Fruit fly (Drosophila melanogaster) whole organism, adult: ENCODE results near the gene CG13607.

Experiments
- CG11617 ChIP-seq: fragments of 200-800 bp; sonication (Bioruptor generic); optimal IDR thresholded peaks from 2 replicates; lab custom pipeline; 2017; ENCODE audit warnings: mild to moderate bottlenecking, missing biosample characterization, missing genetic modification reagents, missing genetic modification characterization
- CG12768 ChIP-seq: fragments of 200-800 bp; sonication (Bioruptor generic); optimal IDR thresholded peaks from 2 replicates; lab custom pipeline; 2017; ENCODE audit warnings: missing biosample characterization, missing genetic modification characterization, mild to moderate bottlenecking, moderate library complexity, missing genetic modification reagents
- CG14711 ChIP-seq: fragments of 200-800 bp; sonication (Bioruptor generic); optimal IDR thresholded peaks from 2 replicates; lab custom pipeline; 2018; ENCODE audit warnings: missing biosample characterization, mild to moderate bottlenecking, missing genetic modification characterization, moderate library complexity
- CG1620 ChIP-seq: fragments of 200-800 bp; sonication (Bioruptor generic); optimal IDR thresholded peaks from 2 replicates; lab custom pipeline; 2016; ENCODE audit warnings: missing biosample characterization, missing genetic modification characterization
- CG33017 ChIP-seq: fragments of 200-800 bp; sonication (Bioruptor generic); optimal IDR thresholded peaks from 2 replicates; lab custom pipeline; 2018; ENCODE audit warnings: missing biosample characterization, mild to moderate bottlenecking, missing genetic modification characterization, moderate library complexity
- CG5204 ChIP-seq: fragments of 200-800 bp; sonication (Bioruptor generic); optimal IDR thresholded peaks from 2 replicates; lab custom pipeline; 2016; ENCODE audit warnings: missing biosample characterization, missing genetic modification characterization
- CG7045 ChIP-seq: fragments of 200-800 bp; sonication (Bioruptor generic); optimal IDR thresholded peaks from 2 replicates; lab custom pipeline; 2017; ENCODE audit warnings: missing biosample characterization, mild to moderate bottlenecking, missing genetic modification characterization
- CG7101 ChIP-seq: fragments of 200-800 bp; sonication (Bioruptor generic); optimal IDR thresholded peaks from 2 replicates; lab custom pipeline; 2018; ENCODE audit warnings: missing biosample characterization, mild to moderate bottlenecking, missing genetic modification characterization, moderate library complexity
- Crg-1 ChIP-seq: fragments of 200-800 bp; sonication (Bioruptor generic); optimal IDR thresholded peaks from 2 replicates; lab custom pipeline; 2016; ENCODE audit warnings: missing biosample characterization, missing genetic modification characterization
- Hr96 ChIP-seq: fragments of 200-800 bp; sonication (Bioruptor generic); optimal IDR thresholded peaks from 2 replicates; lab custom pipeline; 2016; ENCODE audit warnings: missing biosample characterization, missing genetic modification characterization
- Mnt ChIP-seq: fragments of 200-800 bp; sonication (Bioruptor generic); optimal IDR thresholded peaks from 2 replicates; lab custom pipeline; 2016; ENCODE audit warnings: missing biosample characterization, mild to moderate bottlenecking, missing genetic modification characterization
- bab1 ChIP-seq: fragments of 200-800 bp; sonication (Bioruptor generic); optimal IDR thresholded peaks from 3 replicates; lab custom pipeline; 2019; ENCODE audit warnings: missing biosample characterization, mild to moderate bottlenecking, missing genetic modification characterization, moderate library complexity
- cic ChIP-seq: fragments of 200-800 bp; sonication (Bioruptor generic); optimal IDR thresholded peaks from 2 replicates; lab custom pipeline; 2017; ENCODE audit warnings: missing biosample characterization, mild to moderate bottlenecking, missing genetic modification characterization, moderate library complexity
- cnc ChIP-seq, 2 experiments: fragments of >200 bp; optimal IDR thresholded peaks; 2 replicates each; lab custom pipeline; 2017
- kay ChIP-seq: fragments of 200-800 bp; sonication (Bioruptor generic); peaks from one replicate; lab custom pipeline; 2016; ENCODE audit warnings: missing biosample characterization, missing genetic modification characterization, borderline replicate concordance
- ovo ChIP-seq: fragments of 200-800 bp; sonication (Bioruptor generic); optimal IDR thresholded peaks from 2 replicates; lab custom pipeline; 2016; ENCODE audit warnings: missing biosample characterization, missing genetic modification characterization
- pad ChIP-seq: fragments of 200-800 bp; sonication (Bioruptor generic); optimal IDR thresholded peaks from 3 replicates; lab custom pipeline; 2017; ENCODE audit warnings: missing biosample characterization, missing genetic modification characterization, mild to moderate bottlenecking, moderate library complexity, missing genetic modification reagents
- tj ChIP-seq: fragments of 200-800 bp; sonication (Bioruptor generic); optimal IDR thresholded peaks from 3 replicates; lab custom pipeline; 2017; ENCODE audit warnings: missing biosample characterization, mild to moderate bottlenecking, missing genetic modification characterization, moderate library complexity
- toe ChIP-seq: fragments of 200-800 bp; sonication (Bioruptor generic); optimal IDR thresholded peaks from 2 replicates; lab custom pipeline; 2016; ENCODE audit warnings: missing biosample characterization, missing genetic modification characterization

CG13607 gene

dm6 chr3R:24105312-24105902 is 10.7 kb downstream of the CG13607 start, which contains the start of gene Syx1A:
Gene Syx1A, minus strand, starts transcription at chr3R:24105763.
- TF ChIP-seq CG14711 (tag; lab: Kevin White, UChicago), result peak; percentile 28
- TF ChIP-seq CG5204 (GFP tag; lab: Kevin White, UChicago), result peak; percentile 3
- peak; percentile 19 for TF ChIP-seq Hr96 (GFP tag; lab: Kevin White, UChicago)
- peak; percentile 34 for TF ChIP-seq CG1620 (GFP tag; lab: Kevin White, UChicago)
- peak; percentile 34 for TF ChIP-seq Crg-1 (GFP tag; lab: Kevin White, UChicago)
- no peak for TF ChIP-seq CG7101 (tag; lab: Kevin White, UChicago)
- TF ChIP-seq bab1 (GFP tag; lab: Kevin White, UChicago), result peak; percentile 49
- TF ChIP-seq CG33017, result peak; percentile 33
- TF ChIP-seq tj (GFP tag; lab: Kevin White, UChicago), result peak; percentile 64
- TF ChIP-seq cic (GFP tag; lab: Kevin White, UChicago), result peak; percentile 52
- no peak for TF ChIP-seq CG7045 (GFP tag; lab: Kevin White, UChicago)
- TF ChIP-seq Mnt (GFP tag; lab: Kevin White, UChicago), result peak; percentile 47
- TF ChIP-seq kay (GFP tag; lab: Kevin White, UChicago), result no peak
- peak; percentile 26 for TF ChIP-seq ovo
- peak; percentile 34 for TF ChIP-seq CG11617 (GFP tag; lab: Kevin White, UChicago)
- TF ChIP-seq CG12768 (GFP tag; lab: Kevin White, UChicago), result no peak

- TF ChIP-seq kay (GFP tag; lab: Kevin White, UChicago) (peak; percentile 76), tj (GFP tag; lab: Kevin White, UChicago) (peak; percentile 48), CG14711 (tag; lab: Kevin White, UChicago) (no peak), bab1 (GFP tag; lab: Kevin White, UChicago) (no peak)
These were observed 11.4 kb downstream of the CG13607 start for dm6 chr3R:24104471-24105311.

dm6 chr3R:24103708-24104107 is 12.4 kb downstream of the CG13607 start:
- TF ChIP-seq toe (GFP tag; lab: Kevin White, UChicago) (no peak), cic (GFP tag; lab: Kevin White, UChicago) (no peak), Hr96 (GFP tag; lab: Kevin White, UChicago) (no peak), CG1620 (GFP tag; lab: Kevin White, UChicago) (no peak), CG14711 (tag; lab: Kevin White, UChicago) (no peak), cnc (optimal IDR thresholded peaks at IDR 0.05; lab: Kevin White, UChicago) (no peak), CG11617 (GFP tag; lab: Kevin White, UChicago) (no peak), tj (GFP tag; lab: Kevin White, UChicago) (no peak), CG33017 (no peak), CG7101 (tag; lab: Kevin White, UChicago) (no peak), CG7045 (GFP tag; lab: Kevin White, UChicago) (no peak), CG12768 (GFP tag; lab: Kevin White, UChicago) (no peak), Mnt (GFP tag; lab: Kevin White, UChicago) (no peak), pad (GFP tag; lab: Kevin White, UChicago) (no peak), ovo (no peak), CG5204 (GFP tag; lab: Kevin White, UChicago) (no peak)

dm6 chr3R:24102387-24102786 is 13.7 kb downstream of the CG13607 start:
- TF ChIP-seq CG5204 (GFP tag; lab: Kevin White, UChicago) (no peak), CG7101 (tag; lab: Kevin White, UChicago) (no peak), kay (GFP tag; lab: Kevin White, UChicago) (peak; percentile 76)

dm6 chr3R:24101437-24101836 is 14.7 kb downstream of the CG13607 start:
- TF ChIP-seq tj (GFP tag; lab: Kevin White, UChicago) (peak; percentile 71), pad (GFP tag; lab: Kevin White, UChicago) (no peak), CG7045 (GFP tag; lab: Kevin White, UChicago) (no peak)

- no peak for TF ChIP-seq CG14711 (tag; lab: Kevin White, UChicago)
- TF ChIP-seq Mnt (GFP tag; lab: Kevin White, UChicago), result no peak
- TF ChIP-seq CG5204 (GFP tag; lab: Kevin White, UChicago), result no peak
- TF ChIP-seq Hr96 (GFP tag; lab: Kevin White, UChicago), result no peak
- no peak for TF ChIP-seq tj (GFP tag; lab: Kevin White, UChicago)
- TF ChIP-seq CG12768 (GFP tag; lab: Kevin White, UChicago), result no peak
- TF ChIP-seq cic (GFP tag; lab: Kevin White, UChicago), result no peak
- TF ChIP-seq ovo, result no peak
- TF ChIP-seq Crg-1 (GFP tag; lab: Kevin White, UChicago), result no peak
- TF ChIP-seq cnc (optimal IDR thresholded peaks at IDR 0.05; lab: Kevin White, UChicago), result no peak
- no peak for TF ChIP-seq CG7101 (tag; lab: Kevin White, UChicago)
- no peak for TF ChIP-seq bab1 (GFP tag; lab: Kevin White, UChicago)
- TF ChIP-seq CG7045 (GFP tag; lab: Kevin White, UChicago), result no peak
- no peak for TF ChIP-seq toe (GFP tag; lab: Kevin White, UChicago)
- no peak for TF ChIP-seq CG11617 (GFP tag; lab: Kevin White, UChicago)
- no peak for TF ChIP-seq CG1620 (GFP tag; lab: Kevin White, UChicago)
- TF ChIP-seq CG33017, result no peak
- no peak for TF ChIP-seq pad (GFP tag; lab: Kevin White, UChicago)
These were observed 15.4 kb downstream of the CG13607 start for dm6 chr3R:24100717-24101116.
